Worm (Caenorhabditis elegans): ENCODE results near the gene F12A10.6.

The F12A10.6 gene

ce11 chrII:5517643-5518042 is 23.3 kb upstream of the F12A10.6 start, which contains the start of gene ZK177.9:
Gene ZK177.9, minus strand, starts transcription at chrII:5517743.
- TF ChIP-seq nhr-237 (tag; optimal IDR thresholded peaks at IDR 0.05) (no peak), elt-1 (tag; optimal IDR thresholded peaks at IDR 0.05) (no peak), fkh-10 (GFP tag; optimal IDR thresholded peaks at IDR 0.05) (no peak), R02D3.7 (tag; optimal IDR thresholded peaks at IDR 0.05) (no peak), nhr-43 (tag; optimal IDR thresholded peaks at IDR 0.05; ENCODE audit: poor library complexity, severe bottlenecking) (no peak), lsy-12 (tag; optimal IDR thresholded peaks at IDR 0.05) (no peak), fkh-2 (tag; optimal IDR thresholded peaks at IDR 0.05) (no peak), ztf-11 (tag; optimal IDR thresholded peaks at IDR 0.05) (no peak), ztf-4 (tag; optimal IDR thresholded peaks at IDR 0.05) (no peak), lin-39 (tag; optimal IDR thresholded peaks at IDR 0.05) (no peak), unc-39 (tag; optimal IDR thresholded peaks at IDR 0.05) (no peak), nhr-77 (tag; optimal IDR thresholded peaks at IDR 0.05) (no peak), ama-1 (optimal IDR thresholded peaks at IDR 0.05) (no peak), ceh-28 (tag; optimal IDR thresholded peaks at IDR 0.05) (no peak), tbx-2 (tag; optimal IDR thresholded peaks at IDR 0.05) (no peak), elt-2 (tag; optimal IDR thresholded peaks at IDR 0.05) (no peak)

DNA sequence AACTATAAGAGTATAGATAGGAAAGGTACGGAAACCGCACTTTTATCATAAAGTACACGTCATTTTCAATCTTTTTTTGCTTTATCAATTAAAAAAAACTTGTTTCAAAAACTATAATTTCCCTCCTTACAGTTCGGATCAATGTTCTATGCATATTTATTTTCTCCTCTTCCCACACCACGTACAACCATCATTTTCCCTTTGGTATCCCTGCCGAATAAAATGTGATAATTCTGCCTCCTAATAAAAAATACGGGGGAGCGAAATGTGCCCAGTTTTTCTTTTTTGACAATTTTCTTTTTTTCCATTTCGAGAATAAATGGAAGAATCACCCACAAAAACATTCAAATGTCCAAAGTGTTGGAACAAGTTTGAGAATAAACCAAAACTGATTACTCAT is 21.2 kb upstream of the F12A10.6 start, which contains the start of gene ZK177.3:
Gene ZK177.3, plus strand, starts transcription at position 301 of the 400 bp plus-strand sequence.
- no peak for TF ChIP-seq unc-62 (GFP tag; optimal IDR thresholded peaks at IDR 0.05)
- no peak for TF ChIP-seq snpc-4 (tag; optimal IDR thresholded peaks at IDR 0.05)
- TF ChIP-seq elt-2 (tag; optimal IDR thresholded peaks at IDR 0.05), result peak; percentile 65

DNA sequence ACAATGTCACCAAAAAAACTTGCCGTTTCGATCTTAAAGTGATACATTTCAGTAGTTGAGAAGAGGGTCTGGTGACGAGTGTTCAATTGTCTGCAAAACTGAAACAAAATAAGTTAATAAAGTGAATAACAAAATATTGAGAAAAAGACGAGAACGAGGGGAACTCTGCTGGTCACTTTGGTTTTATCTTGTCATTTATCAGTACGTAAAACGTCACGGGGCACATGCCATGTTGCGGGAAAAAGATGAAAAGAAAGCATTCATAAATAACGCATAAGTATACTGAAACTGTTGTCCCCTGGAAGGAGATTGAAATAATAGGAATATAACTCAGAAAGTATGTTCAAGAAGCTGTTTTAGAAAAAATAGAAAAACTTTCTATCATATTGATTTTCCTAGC is 20.5 kb upstream of the F12A10.6 start, which contains the start of gene sahd-1:
Gene sahd-1, minus strand, starts transcription at position 100 of the 400 bp plus-strand sequence.
- TF ChIP-seq pqm-1 (tag; optimal IDR thresholded peaks at IDR 0.05) (peak; percentile 38), elt-2 (tag; optimal IDR thresholded peaks at IDR 0.05) (peak; percentile 64), nfya-1 (tag; optimal IDR thresholded peaks at IDR 0.05; ENCODE audit: insufficient read depth) (no peak)

ce11 chrII:5512473-5513097 is 18.3 kb upstream of the F12A10.6 start:
- TF ChIP-seq elt-2 (tag; optimal IDR thresholded peaks at IDR 0.05) (peak; percentile 100), snpc-4 (tag; optimal IDR thresholded peaks at IDR 0.05) (no peak), nhr-12 (tag; optimal IDR thresholded peaks at IDR 0.05) (no peak), pqm-1 (tag; optimal IDR thresholded peaks at IDR 0.05) (peak; percentile 68)

DNA sequence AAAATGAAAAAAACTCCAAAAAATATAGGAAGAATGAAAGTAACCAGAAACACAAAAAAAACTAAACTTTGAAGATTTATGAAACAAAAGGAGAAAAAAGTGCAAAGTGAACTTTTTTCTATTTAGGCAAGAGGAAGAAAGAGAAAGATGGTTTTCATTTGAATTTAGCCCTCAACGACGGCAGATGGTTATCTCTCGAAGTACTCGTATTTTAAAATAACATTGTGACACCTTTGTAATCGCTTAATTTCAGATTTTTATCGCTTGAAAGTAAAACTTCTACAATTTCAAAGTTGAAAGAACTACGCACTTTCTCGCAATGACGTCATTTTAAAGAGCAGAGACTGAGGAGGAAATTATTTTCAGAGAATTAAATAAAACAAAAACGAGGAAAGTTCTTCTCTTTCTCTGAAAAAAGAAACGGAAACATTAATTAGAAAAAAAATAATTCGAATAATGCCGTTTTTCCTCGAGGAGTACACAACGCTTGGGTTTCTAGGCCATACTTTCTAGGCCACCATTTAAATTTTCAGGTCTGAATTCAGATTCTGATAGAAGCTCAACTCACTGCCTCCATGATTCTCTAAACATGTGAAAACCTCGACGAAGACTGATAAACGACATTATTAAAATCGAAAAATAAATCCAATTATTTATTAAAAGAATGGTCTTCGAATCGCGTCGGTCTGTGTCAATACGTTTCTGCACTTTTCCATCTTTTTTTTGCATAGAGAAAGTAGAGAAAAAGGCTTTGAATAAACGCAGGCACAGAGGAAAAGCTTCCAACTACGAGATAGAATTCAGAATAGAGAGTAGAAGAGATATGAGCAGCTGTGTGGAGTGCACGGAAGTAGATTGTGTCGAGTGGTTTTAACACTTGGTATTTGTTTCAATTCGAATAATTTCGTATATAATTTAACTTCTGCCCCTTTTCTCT is 17.4 kb upstream of the F12A10.6 start:
- TF ChIP-seq fkh-10 (GFP tag; optimal IDR thresholded peaks at IDR 0.05) (no peak), ztf-11 (tag; optimal IDR thresholded peaks at IDR 0.05) (no peak), lin-39 (tag; optimal IDR thresholded peaks at IDR 0.05) (no peak), aly-2 (tag; optimal IDR thresholded peaks at IDR 0.05) (no peak), lsy-12 (tag; optimal IDR thresholded peaks at IDR 0.05) (no peak), nhr-43 (tag; optimal IDR thresholded peaks at IDR 0.05; ENCODE audit: poor library complexity, severe bottlenecking) (no peak), pha-4 (tag; optimal IDR thresholded peaks at IDR 0.05) (peak; percentile 38), unc-62 (GFP tag; optimal IDR thresholded peaks at IDR 0.05) (no peak), nfya-1 (tag; optimal IDR thresholded peaks at IDR 0.05; ENCODE audit: insufficient read depth) (peak; percentile 64), jun-1 (tag; optimal IDR thresholded peaks at IDR 0.05) (no peak), ZK546.5 (tag; optimal IDR thresholded peaks at IDR 0.05) (no peak), egl-27 (tag; optimal IDR thresholded peaks at IDR 0.05) (no peak), R02D3.7 (tag; optimal IDR thresholded peaks at IDR 0.05) (no peak), mdl-1 (tag; optimal IDR thresholded peaks at IDR 0.05) (no peak), skn-1 (tag; optimal IDR thresholded peaks at IDR 0.05) (no peak), hmg-11 (tag; optimal IDR thresholded peaks at IDR 0.05) (no peak), mml-1 (tag; optimal IDR thresholded peaks at IDR 0.05) (no peak), nhr-237 (tag; optimal IDR thresholded peaks at IDR 0.05) (no peak), fkh-2 (tag; optimal IDR thresholded peaks at IDR 0.05) (no peak), nhr-25 (tag; optimal IDR thresholded peaks at IDR 0.05) (peak; percentile 39), ceh-16 (tag; optimal IDR thresholded peaks at IDR 0.05) (no peak), snpc-4 (tag; optimal IDR thresholded peaks at IDR 0.05) (no peak), zag-1 (tag; optimal IDR thresholded peaks at IDR 0.05) (no peak), nhr-12 (tag; optimal IDR thresholded peaks at IDR 0.05) (no peak), nhr-76 (tag; optimal IDR thresholded peaks at IDR 0.05) (no peak), nhr-67 (tag; optimal IDR thresholded peaks at IDR 0.05) (no peak), eor-1 (tag; optimal IDR thresholded peaks at IDR 0.05) (no peak), pqm-1 (tag; optimal IDR thresholded peaks at IDR 0.05) (no peak), ceh-9 (tag; optimal IDR thresholded peaks at IDR 0.05) (no peak), nhr-11 (tag; optimal IDR thresholded peaks at IDR 0.05) (no peak), nhr-28 (tag; optimal IDR thresholded peaks at IDR 0.05) (no peak), sea-2 (GFP tag; optimal IDR thresholded peaks at IDR 0.05) (no peak), elt-1 (tag; optimal IDR thresholded peaks at IDR 0.05) (peak; percentile 63)

All from whole organism, L3 larva.